Worm (Caenorhabditis elegans) whole organism, mixed stage, embryonic: ENCODE data around the gene rla-2.

ENCODE experiments used
- M03D4.4 ChIP-seq: sonication (generic microtip); optimal IDR thresholded peaks from 2 replicates; lab custom pipeline; 2017; ENCODE audit warnings: mild to moderate bottlenecking, missing genetic modification characterization, missing compliant biosample characterization
- blmp-1 ChIP-seq: fragments of 150-350 bp; optimal IDR thresholded peaks from 2 replicates; lab custom pipeline; 2014; ENCODE audit warnings: missing biosample characterization, missing genetic modification characterization
- ceh-43 ChIP-seq: fragments of 200-800 bp; sonication (Bioruptor generic); optimal IDR thresholded peaks from 2 replicates; lab custom pipeline; 2018; ENCODE audit warnings: mild to moderate bottlenecking, missing genetic modification characterization, moderate library complexity, missing compliant biosample characterization
- ceh-83 ChIP-seq: fragments of 200-800 bp; sonication (Bioruptor generic); optimal IDR thresholded peaks from 2 replicates; lab custom pipeline; 2018; ENCODE audit warnings: mild to moderate bottlenecking, missing genetic modification characterization, missing compliant biosample characterization
- ces-1 ChIP-seq: fragments of 150-350 bp; optimal IDR thresholded peaks from 2 replicates; lab custom pipeline; 2014; ENCODE audit warnings: missing biosample characterization, missing genetic modification reagents, missing genetic modification characterization
- cnd-1 ChIP-seq: fragments of 200-800 bp; sonication (Bioruptor generic); optimal IDR thresholded peaks from 2 replicates; lab custom pipeline; 2018; ENCODE audit warnings: mild to moderate bottlenecking, missing genetic modification characterization, missing compliant biosample characterization
- drap-1 ChIP-seq: fragments of 200-800 bp; sonication (Bioruptor generic); optimal IDR thresholded peaks from 3 replicates; lab custom pipeline; 2018; ENCODE audit warnings: mild to moderate bottlenecking, missing genetic modification characterization, missing compliant biosample characterization
- elt-1 ChIP-seq: sonication (generic microtip); optimal IDR thresholded peaks from 2 replicates; lab custom pipeline; 2017; ENCODE audit warnings: missing genetic modification characterization, mild to moderate bottlenecking, missing compliant biosample characterization, antibody characterized with exemption, moderate library complexity, borderline replicate concordance; ENCODE audit not compliant: insufficient read depth
- elt-3 ChIP-seq: fragments of 150-350 bp; optimal IDR thresholded peaks from 2 replicates; lab custom pipeline; 2014; ENCODE audit warnings: missing biosample characterization, missing genetic modification characterization
- flh-1 ChIP-seq: fragments of 200-800 bp; sonication (Bioruptor generic); optimal IDR thresholded peaks from 2 replicates; lab custom pipeline; 2018; ENCODE audit warnings: mild to moderate bottlenecking, missing genetic modification characterization, moderate library complexity, missing compliant biosample characterization
- ham-2 ChIP-seq: fragments of 200-800 bp; sonication (Bioruptor generic); optimal IDR thresholded peaks from 2 replicates; lab custom pipeline; 2018; ENCODE audit warnings: mild to moderate bottlenecking, missing genetic modification characterization, missing compliant biosample characterization
- lin-13 ChIP-seq: fragments of 150-350 bp; optimal IDR thresholded peaks from 2 replicates; lab custom pipeline; 2014; ENCODE audit warnings: missing biosample characterization, missing genetic modification characterization
- lin-32 ChIP-seq: fragments of 200-800 bp; sonication (Bioruptor generic); optimal IDR thresholded peaks from 2 replicates; lab custom pipeline; 2018; ENCODE audit warnings: mild to moderate bottlenecking, missing genetic modification characterization, missing compliant biosample characterization
- lsy-2 ChIP-seq: fragments of 150-350 bp; optimal IDR thresholded peaks from 2 replicates; lab custom pipeline; 2014; ENCODE audit warnings: missing biosample characterization, missing genetic modification characterization
- mab-5 ChIP-seq: fragments of 150-350 bp; optimal IDR thresholded peaks from 2 replicates; lab custom pipeline; 2014; ENCODE audit warnings: missing biosample characterization, missing genetic modification characterization
- mls-2 ChIP-seq: sonication (generic microtip); optimal IDR thresholded peaks from 2 replicates; lab custom pipeline; 2016; ENCODE audit warnings: mild to moderate bottlenecking, missing genetic modification characterization, moderate library complexity, missing compliant biosample characterization
- nhr-2 ChIP-seq: fragments of 150-350 bp; optimal IDR thresholded peaks from 2 replicates; lab custom pipeline; 2014; ENCODE audit warnings: missing biosample characterization, missing genetic modification characterization
- nhr-237 ChIP-seq: fragments of 150-350 bp; optimal IDR thresholded peaks from 2 replicates; lab custom pipeline; 2014; ENCODE audit warnings: missing biosample characterization, missing genetic modification characterization
- nhr-28 ChIP-seq: fragments of 150-350 bp; optimal IDR thresholded peaks from 2 replicates; lab custom pipeline; 2014; ENCODE audit warnings: missing biosample characterization, missing genetic modification characterization
- nhr-76 ChIP-seq: sonication (generic microtip); optimal IDR thresholded peaks from 2 replicates; lab custom pipeline; 2017; ENCODE audit warnings: missing biosample characterization, missing genetic modification characterization
- pha-4 ChIP-seq: fragments of 150-350 bp; optimal IDR thresholded peaks from 2 replicates; lab custom pipeline; 2018; ENCODE audit warnings: missing biosample characterization, missing genetic modification reagents, missing genetic modification characterization
- sem-2 ChIP-seq: fragments of 200-800 bp; sonication (Bioruptor generic); optimal IDR thresholded peaks from 2 replicates; lab custom pipeline; 2018; ENCODE audit warnings: mild to moderate bottlenecking, missing genetic modification characterization, missing compliant biosample characterization
- tbx-8 ChIP-seq: fragments of 200-800 bp; sonication (Bioruptor generic); optimal IDR thresholded peaks from 2 replicates; lab custom pipeline; 2018; ENCODE audit warnings: mild to moderate bottlenecking, missing genetic modification characterization, moderate library complexity, missing compliant biosample characterization
- unc-120 ChIP-seq: sonication (generic microtip); optimal IDR thresholded peaks from 2 replicates; lab custom pipeline; 2017; ENCODE audit warnings: missing genetic modification characterization, missing compliant biosample characterization; ENCODE audit not compliant: poor library complexity, severe bottlenecking
- unc-39 ChIP-seq: fragments of 150-350 bp; optimal IDR thresholded peaks from 2 replicates; lab custom pipeline; 2014; ENCODE audit warnings: missing biosample characterization, missing genetic modification characterization
- unc-62 ChIP-seq: fragments of 150-350 bp; optimal IDR thresholded peaks from 2 replicates; lab custom pipeline; 2014; ENCODE audit warnings: missing biosample characterization, missing genetic modification reagents, missing genetic modification characterization
- zip-8 ChIP-seq: fragments of 150-350 bp; optimal IDR thresholded peaks from 2 replicates; lab custom pipeline; 2014; ENCODE audit warnings: missing biosample characterization, missing genetic modification characterization
- ztf-11 ChIP-seq: fragments of 150-350 bp; optimal IDR thresholded peaks from 2 replicates; lab custom pipeline; 2014; ENCODE audit warnings: missing biosample characterization, missing genetic modification characterization

Gene rla-2

DNA sequence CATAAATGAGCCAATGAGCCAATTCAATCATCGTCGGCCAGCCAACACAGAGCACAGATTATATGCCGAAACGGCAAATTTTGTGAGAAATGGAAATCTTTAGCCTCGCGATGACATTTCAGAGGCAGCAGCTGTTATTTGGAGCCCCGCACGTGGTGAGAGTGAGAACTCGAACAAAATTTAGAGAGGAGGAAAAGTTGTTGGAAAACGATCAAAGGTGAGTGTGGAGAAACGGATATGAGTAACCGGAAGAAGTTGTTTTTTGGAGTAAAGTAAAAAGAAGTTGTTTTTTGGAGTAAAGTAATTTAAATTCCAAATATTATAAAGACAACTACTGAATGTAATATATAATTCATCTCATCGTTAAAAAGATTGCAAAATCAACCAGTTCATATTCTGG is 28.6 kb upstream of the rla-2 start, which contains the start of gene Y62E10A.13:
Gene Y62E10A.13 (minus strand): TSS at position 326 of the 400 bp plus-strand sequence.
- TF ChIP-seq sem-2 (GFP tag; lab: Kevin White, UChicago) (no peak), blmp-1 (tag; lab: Kevin White, UChicago) (no peak), tbx-8 (GFP tag; lab: Kevin White, UChicago) (no peak), nhr-28 (no peak)

DNA sequence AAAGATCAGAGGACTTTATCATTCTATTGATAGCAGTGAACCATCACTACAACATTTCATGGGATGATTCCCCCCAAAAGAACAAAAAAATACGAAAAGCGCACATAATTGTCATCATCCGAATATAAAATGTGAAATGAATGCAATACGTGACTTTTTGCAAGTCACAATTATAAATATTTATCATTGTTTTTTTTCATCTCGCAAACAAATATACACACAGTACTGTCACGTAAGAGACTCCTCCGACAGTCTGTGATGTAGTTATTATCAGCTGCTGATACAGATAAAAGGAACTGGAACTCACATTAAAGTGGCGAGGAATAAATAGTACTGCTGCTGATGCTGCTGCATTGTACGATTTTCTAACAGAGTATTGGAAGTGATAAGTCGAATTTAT is 26.3 kb upstream of the rla-2 start:
- TF ChIP-seq cnd-1 (tag; lab: Kevin White, UChicago), result no peak
- TF ChIP-seq unc-39, result no peak

DNA sequence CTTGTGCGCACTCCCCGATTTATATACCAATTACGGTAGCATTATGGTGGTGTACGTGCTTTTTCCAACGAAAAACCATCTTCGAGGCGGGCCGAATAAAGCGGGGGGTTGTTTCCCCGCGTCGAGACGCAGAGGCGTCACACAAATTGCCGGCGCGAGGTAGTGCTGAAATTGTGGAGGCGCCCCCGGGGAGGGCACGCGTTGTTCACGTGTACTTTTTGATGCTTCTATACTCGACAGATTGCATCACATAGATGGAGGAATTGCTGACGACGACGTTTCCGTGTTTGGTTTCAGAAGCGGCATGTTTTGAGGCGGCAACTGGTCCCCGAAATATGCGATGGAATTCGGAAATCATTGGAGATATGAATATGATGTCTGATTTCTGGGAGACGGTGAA is 25.2 kb upstream of the rla-2 start:
- TF ChIP-seq elt-1 (tag; lab: Kevin White, UChicago), result peak; percentile 60
- no peak for TF ChIP-seq mls-2 (tag; lab: Kevin White, UChicago)
- TF ChIP-seq ces-1 (GFP tag; lab: Kevin White, UChicago), result peak; percentile 57
- TF ChIP-seq M03D4.4 (tag; lab: Kevin White, UChicago), result no peak
- peak; percentile 30 for TF ChIP-seq ham-2 (GFP tag; lab: Kevin White, UChicago)
- TF ChIP-seq mab-5 (tag; lab: Kevin White, UChicago), result no peak
- no peak for TF ChIP-seq pha-4 (tag; lab: Kevin White, UChicago)
- no peak for TF ChIP-seq lsy-2 (tag; lab: Kevin White, UChicago)
- TF ChIP-seq nhr-237 (tag; lab: Kevin White, UChicago), result peak; percentile 27
- no peak for TF ChIP-seq nhr-76 (tag; lab: Kevin White, UChicago)
- no peak for TF ChIP-seq drap-1 (GFP tag; lab: Kevin White, UChicago)
- TF ChIP-seq cnd-1 (tag; lab: Kevin White, UChicago), result no peak
- TF ChIP-seq unc-62, result peak; percentile 37
- TF ChIP-seq lin-32 (GFP tag; lab: Kevin White, UChicago), result no peak
- TF ChIP-seq flh-1, result no peak
- TF ChIP-seq elt-3, result peak; percentile 35
- no peak for TF ChIP-seq ceh-83 (GFP tag; lab: Kevin White, UChicago)
- no peak for TF ChIP-seq blmp-1 (tag; lab: Kevin White, UChicago)
- peak; percentile 62 for TF ChIP-seq unc-120 (tag; lab: Kevin White, UChicago)
- TF ChIP-seq ceh-43 (GFP tag; lab: Kevin White, UChicago), result no peak
- no peak for TF ChIP-seq ztf-11 (tag; lab: Kevin White, UChicago)
- no peak for TF ChIP-seq unc-39
- no peak for TF ChIP-seq nhr-28

DNA sequence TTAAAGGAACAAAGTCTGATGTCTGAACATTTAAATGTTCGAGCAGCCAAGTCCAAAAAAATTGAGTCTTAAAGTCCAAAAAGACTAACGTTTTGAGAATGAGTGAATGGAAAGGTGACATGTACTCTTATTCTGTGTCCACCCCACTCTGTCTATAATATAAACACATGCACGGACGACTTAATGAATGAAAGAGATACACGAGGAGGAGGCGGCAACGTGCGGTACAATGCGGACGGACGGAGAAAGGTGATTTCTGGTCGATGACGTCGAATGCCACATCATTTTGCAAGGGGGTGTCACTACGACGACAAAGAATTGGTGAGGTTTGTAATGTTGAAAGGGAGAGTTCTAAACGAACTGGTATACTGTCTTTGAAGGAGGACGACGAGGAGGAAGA is 24.6 kb upstream of the rla-2 start:
- TF ChIP-seq nhr-76 (tag; lab: Kevin White, UChicago), result no peak
- peak; percentile 82 for TF ChIP-seq nhr-2

DNA sequence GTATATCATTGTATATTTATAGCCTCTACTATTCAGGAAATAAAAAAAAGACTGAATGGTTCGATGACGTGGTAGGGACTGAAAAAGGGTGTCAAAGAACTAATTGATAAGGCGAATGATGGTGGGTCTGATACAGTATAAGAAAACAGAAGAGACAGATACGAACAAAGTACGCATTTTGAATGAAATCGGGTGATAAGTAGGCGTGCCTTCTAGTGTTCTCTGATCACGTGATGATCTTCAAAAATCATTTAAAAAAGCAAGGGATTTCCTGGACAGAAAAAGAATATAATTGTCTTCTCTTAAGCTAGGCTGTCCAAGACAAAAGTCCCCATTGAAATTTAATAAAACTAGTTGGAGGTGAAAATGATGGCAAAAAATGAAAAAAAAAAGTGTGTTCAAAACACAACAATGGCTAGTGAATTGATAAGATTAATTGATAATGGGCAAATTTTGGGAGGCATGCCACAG is 23.2 kb upstream of the rla-2 start:
- TF ChIP-seq drap-1 (GFP tag; lab: Kevin White, UChicago), result no peak
- TF ChIP-seq ztf-11 (tag; lab: Kevin White, UChicago), result no peak
- TF ChIP-seq zip-8 (tag; lab: Kevin White, UChicago), result no peak
- TF ChIP-seq lin-32 (GFP tag; lab: Kevin White, UChicago), result no peak
- no peak for TF ChIP-seq unc-39
- TF ChIP-seq blmp-1 (tag; lab: Kevin White, UChicago), result no peak
- TF ChIP-seq mls-2 (tag; lab: Kevin White, UChicago), result no peak
- no peak for TF ChIP-seq sem-2 (GFP tag; lab: Kevin White, UChicago)
- no peak for TF ChIP-seq nhr-237 (tag; lab: Kevin White, UChicago)
- no peak for TF ChIP-seq ces-1 (GFP tag; lab: Kevin White, UChicago)
- TF ChIP-seq nhr-28, result no peak
- no peak for TF ChIP-seq M03D4.4 (tag; lab: Kevin White, UChicago)

DNA sequence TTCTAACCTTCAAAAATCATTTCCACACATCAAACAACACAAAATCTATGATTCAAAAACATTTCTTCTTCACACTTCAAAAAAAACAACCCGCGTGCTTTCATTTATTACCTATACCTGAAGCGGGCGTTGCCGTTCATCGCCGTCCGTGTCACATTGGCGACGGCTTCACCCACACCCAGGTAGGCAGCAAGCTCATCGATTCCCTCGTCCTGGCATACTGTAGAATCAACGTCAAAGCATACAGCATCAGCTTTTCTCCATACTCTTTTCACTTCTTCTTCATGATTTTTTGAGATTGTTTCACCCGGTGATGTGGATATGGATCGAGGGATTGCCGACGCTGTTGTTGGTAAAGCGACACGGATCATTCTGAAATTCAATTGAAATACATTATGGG is 22.1 kb upstream of the rla-2 start:
- TF ChIP-seq ham-2 (GFP tag; lab: Kevin White, UChicago) (no peak), zip-8 (tag; lab: Kevin White, UChicago) (no peak), lin-13 (no peak), elt-1 (tag; lab: Kevin White, UChicago) (no peak), drap-1 (GFP tag; lab: Kevin White, UChicago) (no peak), blmp-1 (tag; lab: Kevin White, UChicago) (no peak), nhr-28 (no peak), unc-120 (tag; lab: Kevin White, UChicago) (no peak), nhr-2 (no peak), lin-32 (GFP tag; lab: Kevin White, UChicago) (no peak), M03D4.4 (tag; lab: Kevin White, UChicago) (no peak), elt-3 (no peak), nhr-237 (tag; lab: Kevin White, UChicago) (no peak)
